Worm (Caenorhabditis elegans): ENCODE results near the gene Y67D8B.3.

DNA sequence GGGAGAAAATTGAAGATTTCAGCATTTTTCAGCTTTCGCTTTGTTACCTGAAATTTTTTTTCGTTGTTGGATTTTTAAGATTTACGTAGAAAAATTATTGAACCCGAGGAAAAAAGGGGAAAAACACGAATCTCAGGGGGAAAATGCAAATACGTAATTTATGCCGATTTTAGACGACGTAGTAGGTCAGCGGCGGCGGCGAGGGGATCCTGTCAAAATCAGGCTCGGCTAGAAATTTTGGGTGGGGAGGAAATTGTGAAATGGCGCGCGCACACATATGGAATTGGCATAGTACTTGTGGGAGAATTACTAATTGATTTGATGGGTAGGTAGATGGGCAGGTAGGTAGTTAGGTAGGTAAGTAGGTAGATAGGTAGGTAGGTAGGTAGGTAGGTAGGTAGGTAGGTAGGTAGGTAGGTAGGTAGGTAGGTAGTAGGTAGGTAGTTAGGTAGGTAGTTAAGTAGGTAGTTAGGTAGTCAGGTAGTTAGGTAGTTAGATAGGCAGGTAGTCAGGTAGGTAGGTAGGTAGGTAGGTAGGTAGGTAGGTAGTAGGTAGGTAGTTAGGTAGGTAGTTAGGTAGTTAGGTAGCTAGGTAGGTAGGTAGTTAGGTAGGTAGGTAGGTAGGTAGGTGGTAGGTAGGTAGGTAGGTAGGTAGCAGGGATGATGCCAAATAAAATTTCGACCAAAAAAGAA lies 25.8 kb downstream of the Y67D8B.3 start, which contains the start of gene nlp-81:
- no peak for TF ChIP-seq nhr-6 (tag; optimal IDR thresholded peaks at IDR 0.05)
- no peak for TF ChIP-seq pqm-1 (tag; optimal IDR thresholded peaks at IDR 0.05)
